Fruit fly (Drosophila melanogaster): ENCODE data around the gene CG16790.

The CG16790 gene

dm6 chr3R:9533181-9534124 lies 36.6 kb downstream of the CG16790 start (continued):
- peak; percentile 93 for TF ChIP-seq CG11902 (GFP tag; optimal IDR thresholded peaks at IDR 0.05)
- peak; percentile 98 for TF ChIP-seq CG4318 (GFP tag; optimal IDR thresholded peaks at IDR 0.05)
- peak; percentile 99 for TF ChIP-seq CG32006 (GFP tag; optimal IDR thresholded peaks at IDR 0.05)
- peak; percentile 98 for TF ChIP-seq Hr4 (GFP tag; optimal IDR thresholded peaks at IDR 0.05)
- TF ChIP-seq CG10669 (GFP tag; optimal IDR thresholded peaks at IDR 0.05): peak; percentile 95
- peak; percentile 99 for TF ChIP-seq CG6276 (GFP tag; optimal IDR thresholded peaks at IDR 0.05)
- peak; percentile 68 for TF ChIP-seq Eip93F (GFP tag; optimal IDR thresholded peaks at IDR 0.05)
- TF ChIP-seq achi (GFP tag; optimal IDR thresholded peaks at IDR 0.05): peak; percentile 97
- TF ChIP-seq salr (GFP tag; optimal IDR thresholded peaks at IDR 0.05): peak; percentile 90 to 99
- peak; percentile 97 for TF ChIP-seq CG3919 (GFP tag; optimal IDR thresholded peaks at IDR 0.05)
- peak; percentile 89 for TF ChIP-seq eg (GFP tag; IDR thresholded peaks at IDR 0.05)
- TF ChIP-seq CG6854 (GFP tag; optimal IDR thresholded peaks at IDR 0.05): peak; percentile 90
- TF ChIP-seq Ets96B (tag; optimal IDR thresholded peaks at IDR 0.05): peak; percentile 95
- peak; percentile 94 for TF ChIP-seq CG3032 (tag; optimal IDR thresholded peaks at IDR 0.05)
- peak; percentile 98 for TF ChIP-seq fd59A (GFP tag; optimal IDR thresholded peaks at IDR 0.05)
- peak; percentile 97 for TF ChIP-seq Sox15 (GFP tag; optimal IDR thresholded peaks at IDR 0.05)
- peak; percentile 98 for TF ChIP-seq topi (GFP tag; optimal IDR thresholded peaks at IDR 0.05)
- TF ChIP-seq CG34406 (GFP tag; optimal IDR thresholded peaks at IDR 0.05): peak; percentile 96
- TF ChIP-seq Lpt (GFP tag; optimal IDR thresholded peaks at IDR 0.05): peak; percentile 96
- TF ChIP-seq dsx (GFP tag; optimal IDR thresholded peaks at IDR 0.05; ENCODE audit: poor library complexity, severe bottlenecking): peak; percentile 84
- TF ChIP-seq CG8319 (GFP tag; optimal IDR thresholded peaks at IDR 0.05): peak; percentile 94
- peak; percentile 97 for TF ChIP-seq acj6 (GFP tag; optimal IDR thresholded peaks at IDR 0.05)
- TF ChIP-seq Ets21C (GFP tag; optimal IDR thresholded peaks at IDR 0.05): peak; percentile 95
- peak; percentile 97 for TF ChIP-seq Smox (GFP tag; optimal IDR thresholded peaks at IDR 0.05)
- peak; percentile 94 to 98 for TF ChIP-seq ss (GFP tag; optimal IDR thresholded peaks at IDR 0.05)
- peak; percentile 98 for TF ChIP-seq Met (GFP tag; optimal IDR thresholded peaks at IDR 0.05)
- TF ChIP-seq Sox14 (GFP tag; optimal IDR thresholded peaks at IDR 0.05): peak; percentile 98
- peak; percentile 97 for TF ChIP-seq Sox102F (GFP tag; optimal IDR thresholded peaks at IDR 0.05)
- peak; percentile 99 for TF ChIP-seq Eip75B (GFP tag; optimal IDR thresholded peaks at IDR 0.05)
- TF ChIP-seq CG6163 (GFP tag; IDR thresholded peaks at IDR 0.05): peak; percentile 80

- TF ChIP-seq achi (GFP tag; optimal IDR thresholded peaks at IDR 0.05) (no peak), Hr4 (GFP tag; optimal IDR thresholded peaks at IDR 0.05) (no peak), CG8632 (GFP tag; optimal IDR thresholded peaks at IDR 0.05) (no peak)
These were observed 37.4 kb downstream of the CG16790 start, which contains the start of gene by for dm6 chr3R:9532437-9533180. Gene by (minus strand): TSS chr3R:9533011.

- TF ChIP-seq net (GFP tag; optimal IDR thresholded peaks at IDR 0.05) (no peak), eg (GFP tag; IDR thresholded peaks at IDR 0.05) (no peak), dsx (GFP tag; optimal IDR thresholded peaks at IDR 0.05; ENCODE audit: poor library complexity, severe bottlenecking) (no peak), topi (GFP tag; optimal IDR thresholded peaks at IDR 0.05) (no peak), Blimp-1 (GFP tag; optimal IDR thresholded peaks at IDR 0.05) (no peak), fkh (GFP tag; optimal IDR thresholded peaks at IDR 0.05) (peak; percentile 74)
These were observed 40.1 kb downstream of the CG16790 start for dm6 chr3R:9529913-9530312.

Measured in whole organism, prepupa.